Worm (Caenorhabditis elegans): Measurements from ENCODE around the gene fbxa-35.

DNA sequence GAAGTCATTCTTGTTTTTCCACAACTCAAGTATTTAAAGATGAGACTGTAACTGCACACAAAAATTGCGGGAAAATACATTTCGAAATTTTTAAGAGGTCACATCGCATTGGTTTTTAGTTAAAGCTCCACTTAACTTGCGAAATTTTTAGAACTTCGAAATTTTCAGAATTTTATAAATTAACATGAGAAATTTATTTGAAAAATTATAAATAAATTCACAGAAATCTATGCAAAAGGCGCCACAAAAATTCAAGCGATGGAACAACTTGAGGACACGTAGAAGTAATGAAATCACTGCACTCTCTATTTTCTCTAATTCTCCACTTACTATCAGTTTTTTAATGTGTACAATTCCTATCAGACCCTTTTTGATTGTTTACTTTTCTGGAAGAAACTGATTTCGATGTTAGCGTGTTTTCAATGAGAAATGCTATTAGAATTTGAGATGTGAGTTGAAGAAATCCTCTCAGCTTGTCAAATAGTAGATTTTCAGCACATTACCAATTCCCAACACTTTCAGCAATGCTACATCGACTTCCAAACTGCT, 24.0 kb upstream of the fbxa-35 start, which contains the start of gene fbxa-31:
- no peak for TF ChIP-seq ztf-29 (GFP tag; IDR thresholded peaks at IDR 0.05)
- TF ChIP-seq klf-2 (GFP tag; conservative IDR thresholded peaks at IDR 0.05), result no peak
- no peak for TF ChIP-seq med-1 (GFP tag; optimal IDR thresholded peaks at IDR 0.05; ENCODE audit: insufficient read depth)
- no peak for TF ChIP-seq flt-1 (GFP tag; IDR thresholded peaks at IDR 0.05)
- TF ChIP-seq ref-1 (GFP tag; conservative IDR thresholded peaks at IDR 0.05), result no peak
- TF ChIP-seq T22C8.4 (GFP tag; IDR thresholded peaks at IDR 0.05), result no peak
- no peak for TF ChIP-seq cog-1 (tag; optimal IDR thresholded peaks at IDR 0.05)
- TF ChIP-seq ztf-23 (GFP tag; IDR thresholded peaks at IDR 0.05), result no peak
- no peak for TF ChIP-seq tab-1 (GFP tag; IDR thresholded peaks at IDR 0.05)

Data from whole organism, midembryonic.